Fruit fly (Drosophila melanogaster) whole organism, embryonic: Measurements from ENCODE around the gene CG32706.

Experiments
- Atf3 ChIP-seq: fragments of 200-800 bp; sonication (Bioruptor generic); optimal IDR thresholded peaks from 3 replicates; lab custom pipeline; 2016; ENCODE audit warnings: missing biosample characterization, missing genetic modification characterization
- CG10147 ChIP-seq: fragments of 200-800 bp; sonication (Bioruptor generic); optimal IDR thresholded peaks from 2 replicates; lab custom pipeline; 2019; ENCODE audit warnings: missing biosample characterization, mild to moderate bottlenecking, missing genetic modification characterization, moderate library complexity
- CG10654 ChIP-seq: fragments of 200-800 bp; sonication (Bioruptor generic); optimal IDR thresholded peaks from 2 replicates; lab custom pipeline; 2016; ENCODE audit warnings: missing biosample characterization, missing genetic modification characterization
- CG11093 ChIP-seq: fragments of 200-800 bp; sonication (Bioruptor generic); IDR thresholded peaks from 3 replicates; pipeline ENCODE4 v1.3.6; 2022; ENCODE audit warnings: missing biosample characterization, missing genetic modification characterization
- CG11398 ChIP-seq: fragments of 200-800 bp; sonication (Bioruptor generic); optimal IDR thresholded peaks from 2 replicates; lab custom pipeline; 2016; ENCODE audit warnings: missing biosample characterization, missing genetic modification characterization
- CG11696 ChIP-seq: fragments of 200-800 bp; sonication (Bioruptor generic); IDR thresholded peaks from 2 replicates; pipeline ENCODE4 v1.3.6; 2022; ENCODE audit warnings: missing biosample characterization, missing genetic modification characterization
- CG13296 ChIP-seq: fragments of 200-800 bp; sonication (Bioruptor generic); optimal IDR thresholded peaks from 3 replicates; lab custom pipeline; 2018; ENCODE audit warnings: missing biosample characterization, mild to moderate bottlenecking, missing genetic modification characterization
- CG14667 ChIP-seq: fragments of 200-800 bp; sonication (Bioruptor generic); IDR thresholded peaks from 2 replicates; pipeline ENCODE4 v1.3.6; 2022; ENCODE audit warnings: missing biosample characterization, missing genetic modification characterization
- CG15269 ChIP-seq: fragments of 200-800 bp; sonication (Bioruptor generic); optimal IDR thresholded peaks from 2 replicates; lab custom pipeline; 2018; ENCODE audit warnings: missing biosample characterization, mild to moderate bottlenecking, missing genetic modification characterization, moderate library complexity
- CG17359 ChIP-seq: fragments of 200-800 bp; sonication (Bioruptor generic); optimal IDR thresholded peaks from 3 replicates; lab custom pipeline; 2018; ENCODE audit warnings: missing biosample characterization, mild to moderate bottlenecking, missing genetic modification characterization, moderate library complexity
- CG2678 ChIP-seq: fragments of 200-800 bp; sonication (Bioruptor generic); optimal IDR thresholded peaks from 3 replicates; lab custom pipeline; 2019; ENCODE audit warnings: missing biosample characterization, mild to moderate bottlenecking, missing genetic modification characterization, moderate library complexity
- CG30431 ChIP-seq: fragments of 200-800 bp; sonication (Bioruptor generic); optimal IDR thresholded peaks from 2 replicates; lab custom pipeline; 2017; ENCODE audit warnings: missing biosample characterization, missing genetic modification characterization
- CG33213 ChIP-seq: fragments of 200-800 bp; sonication (Bioruptor generic); optimal IDR thresholded peaks from 3 replicates; lab custom pipeline; 2016; ENCODE audit warnings: missing biosample characterization, missing genetic modification characterization
- CG4282 ChIP-seq: fragments of 200-800 bp; sonication (Bioruptor generic); optimal IDR thresholded peaks from 2 replicates; lab custom pipeline; 2016; ENCODE audit warnings: missing biosample characterization, missing genetic modification characterization
- CG6254 ChIP-seq: fragments of 200-800 bp; sonication (Bioruptor generic); optimal IDR thresholded peaks from 3 replicates; lab custom pipeline; 2017; ENCODE audit warnings: mild to moderate bottlenecking, missing biosample characterization, missing genetic modification reagents, missing genetic modification characterization
- CG8089 ChIP-seq: fragments of 200-800 bp; sonication (Bioruptor generic); optimal IDR thresholded peaks from 3 replicates; lab custom pipeline; 2016; ENCODE audit warnings: missing biosample characterization, missing genetic modification characterization
- Dad ChIP-seq: fragments of 200-800 bp; sonication (Bioruptor generic); optimal IDR thresholded peaks from 3 replicates; lab custom pipeline; 2016; ENCODE audit warnings: missing biosample characterization, missing genetic modification characterization
- Dip2 ChIP-seq: fragments of 200-800 bp; sonication (Bioruptor generic); IDR thresholded peaks from 2 replicates; pipeline ENCODE4 v1.3.6; 2022; ENCODE audit warnings: missing biosample characterization, missing genetic modification characterization
- Dp ChIP-seq: fragments of 200-800 bp; sonication (Bioruptor generic); optimal IDR thresholded peaks from 2 replicates; lab custom pipeline; 2018; ENCODE audit warnings: missing biosample characterization, mild to moderate bottlenecking, missing genetic modification characterization, moderate library complexity
- Drgx ChIP-seq: fragments of 200-800 bp; sonication (Bioruptor generic); IDR thresholded peaks from 2 replicates; pipeline ENCODE4 v1.3.6; 2022; ENCODE audit warnings: missing biosample characterization, missing genetic modification characterization
- ERR ChIP-seq: fragments of 200-800 bp; sonication (Bioruptor generic); optimal IDR thresholded peaks from 2 replicates; lab custom pipeline; 2016; ENCODE audit warnings: missing biosample characterization, missing genetic modification characterization
- Elba2 ChIP-seq: fragments of 200-800 bp; sonication (Bioruptor generic); optimal IDR thresholded peaks from 3 replicates; lab custom pipeline; 2016; ENCODE audit warnings: missing biosample characterization, missing genetic modification characterization
- Ets65A ChIP-seq: fragments of 200-800 bp; sonication (Bioruptor generic); peaks from one replicate; lab custom pipeline; 2016; ENCODE audit warnings: missing biosample characterization, missing genetic modification characterization
- Gug ChIP-seq: fragments of 200-800 bp; sonication (Bioruptor generic); IDR thresholded peaks from 4 replicates; pipeline ENCODE4 v1.3.6; 2022; ENCODE audit warnings: missing biosample characterization, missing genetic modification characterization
- HHEX ChIP-seq: fragments of 200-800 bp; sonication (Bioruptor generic); optimal IDR thresholded peaks from 3 replicates; lab custom pipeline; 2017; ENCODE audit warnings: missing biosample characterization, mild to moderate bottlenecking, missing genetic modification characterization, missing genetic modification reagents
- HLH4C ChIP-seq: fragments of 200-800 bp; sonication (Bioruptor generic); IDR thresholded peaks from 3 replicates; pipeline ENCODE4 v1.3.6; 2022; ENCODE audit warnings: missing biosample characterization, missing genetic modification characterization; ENCODE audit not compliant: partially characterized antibody
- Hmx ChIP-seq: fragments of 200-800 bp; sonication (Bioruptor generic); optimal IDR thresholded peaks from 2 replicates; lab custom pipeline; 2016; ENCODE audit warnings: missing biosample characterization, missing genetic modification characterization
- Hr39 ChIP-seq: fragments of >200 bp; optimal IDR thresholded peaks from 2 replicates; lab custom pipeline; 2017
- Med ChIP-seq: fragments of 200-800 bp; sonication (Bioruptor generic); peaks from one replicate; lab custom pipeline; 2016; ENCODE audit warnings: missing biosample characterization, missing genetic modification characterization, mild to moderate bottlenecking, inconsistent platforms, moderate library complexity
- Scr ChIP-seq: fragments of 200-800 bp; sonication (Bioruptor generic); IDR thresholded peaks from 2 replicates; pipeline ENCODE4 v1.3.6; 2022; ENCODE audit warnings: missing biosample characterization, missing genetic modification characterization; ENCODE audit not compliant: partially characterized antibody
- Six4 ChIP-seq: fragments of 200-800 bp; sonication (Bioruptor generic); optimal IDR thresholded peaks from 2 replicates; lab custom pipeline; 2016; ENCODE audit warnings: missing biosample characterization, missing genetic modification characterization
- Usf ChIP-seq: fragments of 200-800 bp; sonication (Bioruptor generic); optimal IDR thresholded peaks from 2 replicates; lab custom pipeline; 2017; ENCODE audit warnings: missing genotype, missing biosample characterization, missing genetic modification characterization
- btn ChIP-seq: fragments of 200-800 bp; sonication (Bioruptor generic); optimal IDR thresholded peaks from 2 replicates; lab custom pipeline; 2016; ENCODE audit warnings: missing biosample characterization, missing genetic modification characterization
- chn ChIP-seq: fragments of 200-800 bp; sonication (Bioruptor generic); optimal IDR thresholded peaks from 2 replicates; lab custom pipeline; 2016; ENCODE audit warnings: missing biosample characterization, missing genetic modification characterization
- da ChIP-seq: fragments of 200-800 bp; sonication (Bioruptor generic); optimal IDR thresholded peaks from 2 replicates; lab custom pipeline; 2016; ENCODE audit warnings: missing biosample characterization, missing genetic modification characterization
- esg ChIP-seq: fragments of 200-800 bp; sonication (Bioruptor generic); conservative IDR thresholded peaks from 2 replicates; pipeline ENCODE4 v1.3.6; 2022; ENCODE audit warnings: missing biosample characterization, missing genetic modification characterization
- fd3F ChIP-seq: fragments of 200-800 bp; sonication (Bioruptor generic); optimal IDR thresholded peaks from 2 replicates; lab custom pipeline; 2018; ENCODE audit warnings: missing biosample characterization, mild to moderate bottlenecking, missing genetic modification characterization, moderate library complexity
- gro ChIP-seq: fragments of 200-800 bp; sonication (Bioruptor generic); optimal IDR thresholded peaks from 2 replicates; lab custom pipeline; 2016; ENCODE audit warnings: missing biosample characterization, missing genetic modification characterization
- hth ChIP-seq: fragments of >200 bp; optimal IDR thresholded peaks from 2 replicates; lab custom pipeline; 2017; ENCODE audit warnings: inconsistent platforms
- jing ChIP-seq: fragments of 200-800 bp; sonication (Bioruptor generic); optimal IDR thresholded peaks from 2 replicates; lab custom pipeline; 2018; ENCODE audit warnings: missing biosample characterization, mild to moderate bottlenecking, missing genetic modification characterization
- jumu ChIP-seq: fragments of 200-800 bp; sonication (Bioruptor generic); optimal IDR thresholded peaks from 3 replicates; lab custom pipeline; 2016; ENCODE audit warnings: missing biosample characterization, missing genetic modification characterization
- ken ChIP-seq: fragments of 200-800 bp; sonication (Bioruptor generic); IDR thresholded peaks from 3 replicates; pipeline ENCODE4 v1.3.6; 2022; ENCODE audit warnings: missing biosample characterization, missing genetic modification characterization
- lmd ChIP-seq: fragments of 200-800 bp; sonication (Bioruptor generic); IDR thresholded peaks from 2 replicates; pipeline ENCODE4 v1.3.6; 2022; ENCODE audit warnings: missing biosample characterization, missing genetic modification characterization
- pan ChIP-seq, 4 experiments: fragments of >200 bp in 3 of 4; fragments of 200-800 bp in 1 of 4; sonication (Bioruptor generic) in 1 of 4; optimal IDR thresholded peaks in 3 of 4; IDR thresholded peaks in 1 of 4; 2 replicates each; pipeline versions ENCODE4 v1.3.6 to Lab custom; 2017 to 2022; ENCODE audit warnings: missing biosample characterization in 2 of 4, missing genetic modification characterization in 2 of 4, mixed read lengths in 1 of 4
- pros ChIP-seq: fragments of 200-800 bp; sonication (Bioruptor generic); optimal IDR thresholded peaks from 3 replicates; lab custom pipeline; 2019; ENCODE audit warnings: missing biosample characterization, mild to moderate bottlenecking, missing genetic modification characterization, moderate library complexity
- row ChIP-seq: fragments of 200-800 bp; sonication (Bioruptor generic); IDR thresholded peaks from 3 replicates; pipeline ENCODE4 v1.3.6; 2022; ENCODE audit warnings: missing biosample characterization, missing genetic modification characterization
- sens ChIP-seq: fragments of 200-800 bp; sonication (Bioruptor generic); peaks from one replicate; lab custom pipeline; 2016; ENCODE audit warnings: missing biosample characterization, missing genetic modification characterization
- sens-2 ChIP-seq: fragments of 200-800 bp; sonication (Bioruptor generic); IDR thresholded peaks from 2 replicates; pipeline ENCODE4 v1.3.6; 2022; ENCODE audit warnings: missing biosample characterization, missing genetic modification characterization
- sim ChIP-seq: fragments of 200-800 bp; sonication (Bioruptor generic); IDR thresholded peaks from 2 replicates; pipeline ENCODE4 v1.3.6; 2022; ENCODE audit warnings: missing biosample characterization, missing genetic modification characterization
- slbo ChIP-seq: fragments of 200-800 bp; sonication (Bioruptor generic); IDR thresholded peaks from 2 replicates; pipeline ENCODE4 v1.3.6; 2022; ENCODE audit warnings: missing biosample characterization, missing genetic modification characterization
- sob ChIP-seq: fragments of 200-800 bp; sonication (Bioruptor generic); IDR thresholded peaks from 2 replicates; pipeline ENCODE4 v1.3.6; 2022; ENCODE audit warnings: missing biosample characterization, missing genetic modification characterization
- toy ChIP-seq: fragments of 200-800 bp; sonication (Bioruptor generic); IDR thresholded peaks from 2 replicates; pipeline ENCODE4 v1.3.6; 2022; ENCODE audit warnings: missing biosample characterization, missing genetic modification characterization
- usp ChIP-seq: fragments of >200 bp; optimal IDR thresholded peaks from 2 replicates; lab custom pipeline; 2017; ENCODE audit warnings: missing biosample characterization, missing genetic modification characterization

CG32706 gene

DNA sequence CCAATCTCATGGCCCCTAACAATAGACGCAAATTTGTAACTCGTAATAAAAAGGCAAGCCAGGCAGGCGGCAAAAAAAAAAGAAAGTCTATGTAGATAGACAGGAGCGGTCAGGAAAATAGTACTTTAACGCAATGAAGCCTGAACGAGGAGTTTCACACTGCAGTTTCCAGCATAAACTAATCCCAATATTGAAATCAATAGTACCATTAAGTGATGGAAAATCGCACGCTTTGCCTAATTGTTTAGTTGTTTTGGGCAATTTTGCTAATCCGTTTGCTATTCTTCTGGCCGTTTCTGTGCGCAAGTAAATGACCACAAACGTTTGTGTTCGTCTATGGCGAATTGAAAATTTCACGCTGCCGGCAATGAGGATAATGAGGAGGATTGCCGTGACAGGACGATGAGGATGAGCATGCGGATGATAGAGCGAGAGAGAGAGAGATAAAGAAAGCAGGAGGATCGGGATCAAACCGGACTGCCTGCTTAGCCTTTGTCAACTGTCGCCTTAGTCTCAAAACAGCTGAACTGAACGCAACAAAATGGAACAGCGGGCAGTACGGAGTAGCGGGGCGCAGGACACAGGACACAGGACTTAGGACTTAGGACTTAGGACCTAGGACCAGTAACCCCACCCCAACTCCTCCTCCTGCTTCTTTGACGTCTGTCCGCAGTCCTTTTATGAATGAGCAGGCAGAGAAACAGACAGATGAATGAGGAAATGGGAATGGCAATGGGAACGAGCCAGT, 40.5 kb downstream of the CG32706 start (continued):
- TF ChIP-seq CG6254 (GFP tag; lab: Kevin White, UChicago) (no peak), usp (GFP tag; lab: Kevin White, UChicago) (no peak), esg (GFP tag; lab: Robert Waterston, UW) (0 out of 2 replicates have a peak, but pooled peaks have one; percentile 12), CG14667 (GFP tag; lab: Robert Waterston, UW) (no peak), CG30431 (no peak), Hmx (GFP tag; lab: Kevin White, UChicago) (no peak), CG13296 (GFP tag; lab: Kevin White, UChicago) (no peak), Dp (GFP tag; lab: Kevin White, UChicago) (no peak), toy (GFP tag; lab: Robert Waterston, UW) (no peak), ken (GFP tag; lab: Robert Waterston, UW) (peak; percentile 7; the same call in 1 of the 3 replicates), CG11696 (GFP tag; lab: Robert Waterston, UW) (peak; percentile 76), gro (no peak), CG11093 (GFP tag; lab: Robert Waterston, UW) (no peak), Med (GFP tag; lab: Kevin White, UChicago) (peak; percentile 77), Dip2 (no peak), CG10147 (GFP tag; lab: Kevin White, UChicago) (no peak), Six4 (no peak), pan (optimal IDR thresholded peaks at IDR 0.05; lab: Kevin White, UChicago) (no peak), pan (GFP tag; optimal IDR thresholded peaks at IDR 0.05 in 1 of 2, IDR thresholded peaks at IDR 0.05 in 1 of 2) (peak in 1 of 2 experiments; percentile 31), jing (no peak), ERR (GFP tag; lab: Kevin White, UChicago) (no peak), CG11398 (no peak), Atf3 (GFP tag; lab: Kevin White, UChicago) (no peak), fd3F (no peak), CG8089 (GFP tag; lab: Kevin White, UChicago) (no peak), Gug (GFP tag; lab: Robert Waterston, UW) (no peak), CG2678 (tag; lab: Kevin White, UChicago) (peak; percentile 37), Ets65A (peak; percentile 27), chn (GFP tag; lab: Kevin White, UChicago) (no peak), Drgx (GFP tag; lab: Robert Waterston, UW) (0 out of 2 replicates have a peak, but pooled peaks have one; percentile 12), jumu (GFP tag; lab: Kevin White, UChicago) (no peak), CG15269 (no peak), sob (GFP tag; lab: Robert Waterston, UW) (no peak), CG17359 (tag; lab: Kevin White, UChicago) (peak; percentile 17), HLH4C (GFP tag; lab: Robert Waterston, UW) (no peak), btn (GFP tag; lab: Kevin White, UChicago) (no peak), lmd (GFP tag; lab: Robert Waterston, UW) (no peak), pros (GFP tag; lab: Kevin White, UChicago) (peak; percentile 95), CG4282 (GFP tag; lab: Kevin White, UChicago) (no peak), Usf (GFP tag; lab: Kevin White, UChicago) (no peak), CG33213 (GFP tag; lab: Kevin White, UChicago) (no peak), HHEX (no peak)

DNA sequence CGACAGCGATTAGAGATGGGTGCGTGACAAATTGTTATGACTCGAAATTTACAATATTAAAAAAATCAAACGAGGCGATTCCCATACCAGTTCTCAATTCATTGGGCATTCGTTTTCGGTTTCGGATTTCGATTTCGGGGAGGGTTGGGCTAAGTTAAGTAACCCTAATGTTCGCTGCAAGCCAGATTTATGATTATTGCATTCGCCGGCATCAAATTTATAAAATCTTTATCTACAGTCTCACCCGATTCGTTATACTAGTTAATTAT, 41.0 kb downstream of the CG32706 start:
- TF ChIP-seq sens-2 (GFP tag; lab: Robert Waterston, UW) (no peak), Hr39 (lab: Kevin White, UChicago) (no peak), usp (GFP tag; lab: Kevin White, UChicago) (no peak), sim (GFP tag; lab: Robert Waterston, UW) (no peak), slbo (GFP tag; lab: Robert Waterston, UW) (no peak), sens (peak; percentile 52), sob (GFP tag; lab: Robert Waterston, UW) (no peak), Scr (0 out of 2 replicates have a peak, but pooled peaks have one; percentile 38), da (GFP tag; lab: Kevin White, UChicago) (no peak), row (GFP tag; lab: Robert Waterston, UW) (peak; percentile 38; the same call in 2 of the 3 replicates), Dad (GFP tag; lab: Kevin White, UChicago) (no peak), CG10654 (GFP tag; lab: Kevin White, UChicago) (no peak), Elba2 (GFP tag; lab: Kevin White, UChicago) (no peak), hth (lab: Kevin White, UChicago) (no peak)
